Worm (Caenorhabditis elegans) whole organism, L3 larva: ENCODE measurements around the gene F21A3.11.

ENCODE experiments used
- ceh-16 ChIP-seq: sonication (generic microtip); optimal IDR thresholded peaks from 2 replicates; lab custom pipeline; 2017; ENCODE audit warnings: missing biosample characterization, missing genetic modification characterization
- ceh-82 ChIP-seq: fragments of 150-350 bp; optimal IDR thresholded peaks from 2 replicates; lab custom pipeline; 2014; ENCODE audit warnings: missing biosample characterization, missing genetic modification characterization
- ceh-9 ChIP-seq: sonication (generic microtip); optimal IDR thresholded peaks from 2 replicates; lab custom pipeline; 2018; ENCODE audit warnings: missing biosample characterization, missing genetic modification characterization
- daf-12 ChIP-seq: fragments of 150-350 bp; optimal IDR thresholded peaks from 2 replicates; lab custom pipeline; 2014; ENCODE audit warnings: missing biosample characterization, missing genetic modification reagents, missing genetic modification characterization
- elt-1 ChIP-seq: fragments of 150-350 bp; optimal IDR thresholded peaks from 2 replicates; lab custom pipeline; 2014; ENCODE audit warnings: missing biosample characterization, missing genetic modification characterization
- elt-2 ChIP-seq: sonication (generic microtip); optimal IDR thresholded peaks from 2 replicates; lab custom pipeline; 2016; ENCODE audit warnings: missing genetic modification reagents, mild to moderate bottlenecking, missing genetic modification characterization, missing compliant biosample characterization
- elt-3 ChIP-seq, 3 experiments: fragments of 150-350 bp in 1 of 3; sonication (generic microtip) in 2 of 3; optimal IDR thresholded peaks; 2 replicates in 2 of 3; 4 replicates in 1 of 3; lab custom pipeline; 2014 to 2017; ENCODE audit warnings: missing biosample characterization in 3 of 3, missing genetic modification characterization in 3 of 3
- eor-1 ChIP-seq, 2 experiments: fragments of 150-350 bp; optimal IDR thresholded peaks; 2 replicates each; lab custom pipeline; 2014 to 2018; ENCODE audit warnings: missing biosample characterization in 2 of 2, missing genetic modification characterization in 2 of 2
- fos-1 ChIP-seq: fragments of 150-350 bp; optimal IDR thresholded peaks from 2 replicates; lab custom pipeline; 2014; ENCODE audit warnings: missing biosample characterization, missing genetic modification characterization
- hmg-11 ChIP-seq: sonication (generic microtip); optimal IDR thresholded peaks from 2 replicates; lab custom pipeline; 2016; ENCODE audit warnings: missing genetic modification characterization, missing compliant biosample characterization
- lin-39 ChIP-seq: fragments of 150-350 bp; optimal IDR thresholded peaks from 2 replicates; lab custom pipeline; 2018; ENCODE audit warnings: missing biosample characterization, missing genetic modification reagents, missing genetic modification characterization
- lsy-12 ChIP-seq: sonication (generic microtip); optimal IDR thresholded peaks from 2 replicates; lab custom pipeline; 2016; ENCODE audit warnings: mild to moderate bottlenecking, missing genetic modification characterization, missing compliant biosample characterization
- mml-1 ChIP-seq: fragments of 150-350 bp; sonication (generic microtip); optimal IDR thresholded peaks from 3 replicates; lab custom pipeline; 2014; ENCODE audit warnings: missing biosample characterization, missing genetic modification characterization
- nfya-1 ChIP-seq: sonication (generic microtip); optimal IDR thresholded peaks from 2 replicates; lab custom pipeline; 2017; ENCODE audit warnings: missing genetic modification characterization, mild to moderate bottlenecking, missing compliant biosample characterization, antibody characterized with exemption, moderate library complexity; ENCODE audit not compliant: insufficient read depth
- nhr-12 ChIP-seq: fragments of 150-350 bp; optimal IDR thresholded peaks from 2 replicates; lab custom pipeline; 2014; ENCODE audit warnings: missing biosample characterization, missing genetic modification characterization
- nhr-23 ChIP-seq: fragments of 150-350 bp; optimal IDR thresholded peaks from 2 replicates; lab custom pipeline; 2014; ENCODE audit warnings: missing biosample characterization, missing genetic modification reagents, missing genetic modification characterization
- nhr-237 ChIP-seq: fragments of 150-350 bp; optimal IDR thresholded peaks from 2 replicates; lab custom pipeline; 2014; ENCODE audit warnings: missing biosample characterization, missing genetic modification characterization
- nhr-25 ChIP-seq: sonication (generic microtip); optimal IDR thresholded peaks from 2 replicates; lab custom pipeline; 2017; ENCODE audit warnings: missing biosample characterization, missing genetic modification characterization
- nhr-28 ChIP-seq: fragments of 150-350 bp; optimal IDR thresholded peaks from 2 replicates; lab custom pipeline; 2014; ENCODE audit warnings: missing biosample characterization, missing genetic modification characterization
- nhr-43 ChIP-seq: sonication (generic microtip); optimal IDR thresholded peaks from 2 replicates; lab custom pipeline; 2016; ENCODE audit warnings: mild to moderate bottlenecking, missing genetic modification characterization, missing compliant biosample characterization; ENCODE audit not compliant: poor library complexity, severe bottlenecking
- nhr-76 ChIP-seq: fragments of 150-350 bp; sonication (generic microtip); optimal IDR thresholded peaks from 5 replicates; lab custom pipeline; 2014; ENCODE audit warnings: missing biosample characterization, missing genetic modification characterization
- pha-4 ChIP-seq: fragments of 150-350 bp; optimal IDR thresholded peaks from 2 replicates; lab custom pipeline; 2014; ENCODE audit warnings: missing biosample characterization, missing genetic modification reagents, missing genetic modification characterization
- pqm-1 ChIP-seq: fragments of 150-350 bp; optimal IDR thresholded peaks from 2 replicates; lab custom pipeline; 2017; ENCODE audit warnings: missing biosample characterization, missing genetic modification characterization, inconsistent platforms
- skn-1 ChIP-seq: fragments of 150-350 bp; optimal IDR thresholded peaks from 2 replicates; lab custom pipeline; 2014; ENCODE audit warnings: missing biosample characterization, missing genetic modification characterization
- snpc-4 ChIP-seq: fragments of 150-350 bp; optimal IDR thresholded peaks from 2 replicates; lab custom pipeline; 2014; ENCODE audit warnings: missing biosample characterization, missing genetic modification characterization
- tbx-2 ChIP-seq: sonication (generic microtip); optimal IDR thresholded peaks from 2 replicates; lab custom pipeline; 2016; ENCODE audit warnings: mild to moderate bottlenecking, missing genetic modification characterization, missing compliant biosample characterization
- unc-39 ChIP-seq: sonication (generic microtip); optimal IDR thresholded peaks from 4 replicates; lab custom pipeline; 2017; ENCODE audit warnings: missing biosample characterization, missing genetic modification characterization
- unc-62 ChIP-seq: fragments of 150-350 bp; sonication (generic microtip); optimal IDR thresholded peaks from 4 replicates; lab custom pipeline; 2014; ENCODE audit warnings: missing biosample characterization, missing genetic modification reagents, missing genetic modification characterization
- ztf-11 ChIP-seq: fragments of 150-350 bp; optimal IDR thresholded peaks from 2 replicates; lab custom pipeline; 2014; ENCODE audit warnings: missing biosample characterization, missing genetic modification characterization
- ztf-4 ChIP-seq: fragments of 150-350 bp; optimal IDR thresholded peaks from 2 replicates; lab custom pipeline; 2014; ENCODE audit warnings: missing biosample characterization, missing genetic modification characterization

The F21A3.11 gene

DNA sequence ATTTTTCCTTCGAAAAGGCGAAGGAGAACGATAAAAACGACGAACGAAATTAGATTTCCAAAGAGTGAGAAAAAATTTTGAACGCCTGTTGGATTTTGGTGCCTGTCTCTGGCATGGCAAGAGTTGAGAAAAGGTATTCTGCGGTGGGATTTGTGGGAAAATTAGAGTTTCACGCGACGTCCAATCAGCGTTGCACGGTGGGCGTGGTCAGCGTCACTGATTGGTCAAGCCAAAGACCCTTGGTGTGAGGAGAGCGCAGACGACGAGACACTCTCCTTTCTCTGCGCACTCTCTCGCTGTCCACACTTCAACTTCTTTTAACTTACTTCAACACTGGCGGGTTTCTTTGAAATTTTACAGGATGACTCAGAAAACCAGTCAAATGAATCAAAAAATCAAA, 29.5 kb upstream of the F21A3.11 start:
- TF ChIP-seq nfya-1 (tag; lab: Kevin White, UChicago) (peak; percentile 51), lsy-12 (tag; lab: Kevin White, UChicago) (no peak)

DNA sequence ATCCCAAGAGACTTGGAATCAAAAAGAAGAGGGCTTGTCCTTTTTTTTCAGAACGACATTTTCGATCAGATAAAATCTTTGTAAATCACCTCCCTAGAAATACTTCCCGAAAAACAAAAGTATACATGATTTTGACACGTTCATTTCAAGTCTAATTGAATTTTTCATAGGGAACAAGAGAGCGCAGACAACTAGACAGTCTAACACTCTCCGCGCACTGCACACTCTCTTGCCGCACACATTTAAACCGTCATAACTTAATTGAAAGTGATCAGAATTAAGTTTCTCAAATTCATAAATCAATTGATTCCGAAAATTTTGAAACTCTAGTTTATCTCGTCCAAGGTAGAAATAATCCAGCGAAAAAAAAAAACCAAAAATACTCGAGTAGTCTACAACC, 26.7 kb upstream of the F21A3.11 start:
- TF ChIP-seq elt-1: peak; percentile 0
- TF ChIP-seq eor-1 (tag; optimal IDR thresholded peaks at IDR 0.05; lab: Kevin White, UChicago): no peak

DNA sequence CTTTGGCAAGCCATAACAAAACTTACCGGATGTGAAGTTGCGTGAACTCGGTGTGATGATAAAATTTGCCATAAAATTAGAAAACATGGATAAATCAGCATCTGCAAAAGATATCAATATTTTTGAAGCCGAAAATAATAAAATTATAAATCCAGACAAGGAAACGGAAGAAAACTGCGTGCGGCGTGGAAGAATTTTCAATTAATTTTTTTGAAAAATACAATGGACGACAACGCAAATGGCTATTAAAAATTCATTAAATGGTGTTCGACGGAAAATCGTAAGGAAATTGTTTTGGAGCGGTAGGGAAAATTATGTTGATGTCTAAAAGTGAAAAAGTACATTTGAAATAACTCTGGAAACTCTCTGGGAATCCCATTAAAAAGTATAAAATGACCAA, 26.0 kb upstream of the F21A3.11 start, which contains the start of gene acr-18:
Gene acr-18 (minus strand): TSS at position 101 of the 400 bp plus-strand sequence.
- TF ChIP-seq fos-1: no peak
- no peak for TF ChIP-seq lin-39
- no peak for TF ChIP-seq unc-39
- TF ChIP-seq ztf-11 (tag; lab: Kevin White, UChicago): no peak
- TF ChIP-seq skn-1 (tag; lab: Kevin White, UChicago): no peak
- TF ChIP-seq tbx-2 (tag; lab: Kevin White, UChicago): no peak

DNA sequence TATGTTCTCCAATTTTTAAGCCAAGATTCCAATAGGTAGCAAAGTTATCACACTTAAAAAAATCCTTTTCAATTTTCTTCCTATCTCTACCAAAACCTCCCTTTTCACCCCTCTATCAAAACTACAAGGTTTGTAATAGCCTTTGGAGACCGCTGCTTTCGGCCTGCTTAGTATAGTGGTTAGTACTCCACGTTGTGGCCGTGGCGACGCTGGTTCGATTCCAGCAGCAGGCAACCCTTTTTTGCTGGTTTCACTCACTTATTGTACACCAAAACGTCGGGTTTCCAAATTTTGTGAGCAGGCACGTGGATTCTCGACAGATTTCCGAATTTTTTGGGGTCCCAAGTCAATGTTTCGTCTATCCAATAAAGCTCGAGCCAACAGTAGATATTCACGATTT, 20.9 kb upstream of the F21A3.11 start:
- TF ChIP-seq pqm-1 (tag; lab: Kevin White, UChicago): peak; percentile 16
- TF ChIP-seq ceh-16 (tag; lab: Kevin White, UChicago): no peak
- TF ChIP-seq hmg-11 (tag; lab: Kevin White, UChicago): peak; percentile 43
- no peak for TF ChIP-seq unc-62
- peak; percentile 6 for TF ChIP-seq elt-2
- peak; percentile 38 for TF ChIP-seq nfya-1 (tag; lab: Kevin White, UChicago)
- peak; percentile 20 for TF ChIP-seq nhr-43 (tag; lab: Kevin White, UChicago)
- TF ChIP-seq nhr-12: no peak
- TF ChIP-seq, all 47 proteins: peak for 5

DNA sequence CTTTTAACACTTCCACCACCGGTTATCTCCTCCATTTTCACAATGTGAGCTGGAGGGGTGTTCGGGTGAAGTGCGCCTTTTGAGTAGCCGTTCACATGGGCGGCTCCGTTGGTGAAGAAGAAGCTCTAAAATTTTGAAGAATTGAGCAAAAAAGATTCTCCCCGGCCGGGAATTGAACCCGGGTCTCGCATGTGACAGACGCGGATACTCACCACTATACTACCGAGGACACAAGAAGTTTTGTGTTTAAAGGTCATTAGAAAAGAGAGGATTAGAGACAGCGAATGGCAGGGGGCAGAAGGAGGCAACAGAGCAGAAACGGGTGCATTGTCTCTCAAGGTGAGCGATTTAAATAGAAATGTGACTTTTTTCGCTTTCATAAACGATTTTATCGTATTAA, 18.6 kb upstream of the F21A3.11 start:
- TF ChIP-seq skn-1 (tag; lab: Kevin White, UChicago) (peak; percentile 17), snpc-4 (tag; lab: Kevin White, UChicago) (peak; percentile 11), ztf-4 (tag; lab: Kevin White, UChicago) (no peak), nhr-43 (tag; lab: Kevin White, UChicago) (peak; percentile 53), nhr-28 (no peak), pha-4 (tag; lab: Kevin White, UChicago) (peak; percentile 44), ceh-82 (no peak), elt-3 (tag; optimal IDR thresholded peaks at IDR 0.05; lab: Kevin White, UChicago) (no peak), ceh-9 (tag; lab: Kevin White, UChicago) (no peak), mml-1 (tag; lab: Kevin White, UChicago) (no peak), nhr-237 (tag; lab: Kevin White, UChicago) (no peak), lin-39 (peak; percentile 25), tbx-2 (tag; lab: Kevin White, UChicago) (peak; percentile 44), pqm-1 (tag; lab: Kevin White, UChicago) (peak; percentile 10), elt-2 (peak; percentile 26), hmg-11 (tag; lab: Kevin White, UChicago) (peak; percentile 63), nfya-1 (tag; lab: Kevin White, UChicago) (peak; percentile 52)

DNA sequence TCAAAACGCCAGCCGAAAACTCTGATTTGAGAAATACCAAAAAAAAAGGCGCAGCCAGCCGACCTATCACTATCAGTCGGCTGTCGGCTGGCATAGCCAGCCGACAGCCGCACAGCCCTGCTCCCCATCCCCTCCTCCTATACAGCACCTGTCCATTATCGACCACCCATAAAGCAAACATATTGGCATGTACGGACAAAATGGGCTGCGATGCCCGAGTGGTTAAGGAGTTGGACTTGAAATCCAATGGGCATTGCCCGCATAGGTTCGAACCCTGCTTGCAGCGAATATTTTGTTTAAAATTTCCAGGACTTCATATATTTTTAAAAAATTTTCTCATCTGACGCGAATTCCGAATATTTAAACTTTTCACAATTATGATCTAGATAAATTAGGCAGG, 17.4 kb upstream of the F21A3.11 start:
- TF ChIP-seq nhr-43 (tag; lab: Kevin White, UChicago) (no peak), hmg-11 (tag; lab: Kevin White, UChicago) (no peak), nhr-76 (tag; lab: Kevin White, UChicago) (no peak), skn-1 (tag; lab: Kevin White, UChicago) (no peak), nhr-25 (tag; lab: Kevin White, UChicago) (no peak), nhr-23 (tag; lab: Kevin White, UChicago) (no peak)

DNA sequence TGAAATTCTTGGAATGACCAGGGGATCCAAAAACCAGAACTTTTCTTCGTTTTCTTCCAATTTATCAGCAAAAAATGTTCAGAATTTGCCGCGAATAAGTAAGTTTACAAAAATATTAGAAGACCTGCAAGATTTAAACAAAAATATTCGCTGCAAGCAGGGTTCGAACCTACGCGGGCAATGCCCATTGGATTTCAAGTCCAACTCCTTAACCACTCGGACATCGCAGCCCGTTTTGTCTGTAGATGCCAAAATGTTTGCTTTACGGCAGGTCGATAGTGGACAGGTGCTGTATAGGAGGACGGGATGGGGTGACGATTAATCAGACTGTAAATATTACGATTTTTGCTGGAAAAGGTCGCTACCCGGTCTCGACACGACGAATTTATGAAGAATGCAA, 14.7 kb upstream of the F21A3.11 start:
- TF ChIP-seq daf-12 (no peak), nhr-43 (tag; lab: Kevin White, UChicago) (peak; percentile 39)
- TF ChIP-seq, all 47 proteins: peak for 1
